Worm (Caenorhabditis elegans) whole organism, L4/young adult: ENCODE measurements around the gene srx-137.

Experiments
- W03F9.2 ChIP-seq: fragments of 150-350 bp; optimal IDR thresholded peaks from 2 replicates; lab custom pipeline; 2014; ENCODE audit warnings: missing biosample characterization, missing genetic modification characterization
- dao-5 ChIP-seq: sonication (generic microtip); optimal IDR thresholded peaks from 2 replicates; lab custom pipeline; 2016; ENCODE audit warnings: missing genotype, missing genetic modification characterization, moderate library complexity, missing compliant biosample characterization
- him-1 ChIP-seq: sonication (generic microtip); optimal IDR thresholded peaks from 2 replicates; lab custom pipeline; 2016; ENCODE audit warnings: missing genotype, missing genetic modification reagents, missing genetic modification characterization, missing compliant biosample characterization

ce11 chrV:13822752-13823151 is 39.9 kb upstream of the srx-137 start, which contains the start of gene hpo-31:
- TF ChIP-seq W03F9.2: no peak
- no peak for TF ChIP-seq him-1
- no peak for TF ChIP-seq dao-5
